Worm (Caenorhabditis elegans): ENCODE data around the gene plp-1.

ce11 chrIV:7642971-7643370, 9.8 kb downstream of the plp-1 start, which contains the start of gene nlp-20:
- TF ChIP-seq ceh-83 (GFP tag; optimal IDR thresholded peaks at IDR 0.05) (no peak), elt-3 (tag; optimal IDR thresholded peaks at IDR 0.05) (no peak), unc-62 (GFP tag; optimal IDR thresholded peaks at IDR 0.05) (no peak), mab-5 (tag; optimal IDR thresholded peaks at IDR 0.05) (no peak), sem-2 (GFP tag; optimal IDR thresholded peaks at IDR 0.05) (no peak), pha-4 (tag; optimal IDR thresholded peaks at IDR 0.05) (no peak), mep-1 (tag; optimal IDR thresholded peaks at IDR 0.05) (no peak), lin-32 (GFP tag; optimal IDR thresholded peaks at IDR 0.05) (no peak), elt-1 (tag; optimal IDR thresholded peaks at IDR 0.05; ENCODE audit: borderline replicate concordance, insufficient read depth) (no peak), unc-120 (tag; optimal IDR thresholded peaks at IDR 0.05; ENCODE audit: poor library complexity, severe bottlenecking) (no peak), ztf-11 (tag; optimal IDR thresholded peaks at IDR 0.05) (no peak)

Measured in whole organism, mixed stage, embryonic.